Worm (Caenorhabditis elegans): ENCODE measurements around the gene R09F10.8.

ce11 chrX:8350984-8351383 is 24.7 kb upstream of the R09F10.8 start, which contains the start of gene npr-28:
- TF ChIP-seq snpc-3.4 (tag; optimal IDR thresholded peaks at IDR 0.05) (no peak), let-607 (tag; optimal IDR thresholded peaks at IDR 0.05) (no peak), hsf-1 (GFP tag; IDR thresholded peaks at IDR 0.05) (no peak), madf-8 (GFP tag; conservative IDR thresholded peaks at IDR 0.05) (no peak), snpc-4 (GFP tag; optimal IDR thresholded peaks at IDR 0.05) (no peak), snpc-4 (tag; optimal IDR thresholded peaks at IDR 0.05) (no peak), dox-1 (GFP tag; IDR thresholded peaks at IDR 0.05) (no peak), Y67H2A.10 (GFP tag; conservative IDR thresholded peaks at IDR 0.05) (no peak), dpff-1 (tag; optimal IDR thresholded peaks at IDR 0.05) (no peak)
